Worm (Caenorhabditis elegans): Measurements from ENCODE around the gene ncl-1.

Gene ncl-1

ce11 chrIII:7718318-7718717, 1.2 kb upstream of the ncl-1 start (continued):
- TF ChIP-seq mdl-1 (tag; optimal IDR thresholded peaks at IDR 0.05), result peak in 1 of 2 experiments; percentile 83
- TF ChIP-seq lsy-2 (tag; optimal IDR thresholded peaks at IDR 0.05), result peak; percentile 55 to 64
- TF ChIP-seq daf-16 (GFP tag; optimal IDR thresholded peaks at IDR 0.05), result peak; percentile 6 to 57
- TF ChIP-seq daf-16 (tag; optimal IDR thresholded peaks at IDR 0.05), result peak; percentile 82
- TF ChIP-seq unc-62 (GFP tag; optimal IDR thresholded peaks at IDR 0.05 in 1 of 2), result peak in 1 of 2 experiments; percentile 41
- no peak for TF ChIP-seq unc-62 (tag; optimal IDR thresholded peaks at IDR 0.05)
- peak; percentile 59 for TF ChIP-seq lin-1 (GFP tag; IDR thresholded peaks at IDR 0.05)
- TF ChIP-seq pqm-1 (tag; optimal IDR thresholded peaks at IDR 0.05), result peak; percentile 98
- no peak for TF ChIP-seq daf-12 (tag; optimal IDR thresholded peaks at IDR 0.05)

ce11 chrIII:7720861-7721260, 1.3 kb downstream of the ncl-1 start:
- TF ChIP-seq tag-97 (GFP tag; IDR thresholded peaks at IDR 0.05), result no peak
- peak in 1 of 2 experiments; percentile 81 for TF ChIP-seq mdl-1 (tag; optimal IDR thresholded peaks at IDR 0.05)
- TF ChIP-seq spr-3 (GFP tag; optimal IDR thresholded peaks at IDR 0.05), result no peak
- peak; percentile 37 for TF ChIP-seq F37D6.2 (tag; optimal IDR thresholded peaks at IDR 0.05)
- TF ChIP-seq hlh-11 (tag; optimal IDR thresholded peaks at IDR 0.05), result peak; percentile 79
- TF ChIP-seq daf-16 (GFP tag; optimal IDR thresholded peaks at IDR 0.05), result no peak
- no peak for TF ChIP-seq daf-16 (tag; optimal IDR thresholded peaks at IDR 0.05)
- TF ChIP-seq zip-11 (GFP tag; IDR thresholded peaks at IDR 0.05), result no peak
- TF ChIP-seq ctbp-1 (GFP tag; IDR thresholded peaks at IDR 0.05), result no peak
- no peak for TF ChIP-seq lin-13 (GFP tag; optimal IDR thresholded peaks at IDR 0.05)
- TF ChIP-seq aha-1 (tag), result peak; percentile 27
- TF ChIP-seq F49E8.2 (tag; optimal IDR thresholded peaks at IDR 0.05; ENCODE audit: borderline replicate concordance), result no peak
- peak; percentile 51 for TF ChIP-seq mes-2 (tag; optimal IDR thresholded peaks at IDR 0.05; ENCODE audit: poor library complexity, severe bottlenecking)
- no peak for TF ChIP-seq Y5F2A.4 (GFP tag; optimal IDR thresholded peaks at IDR 0.05)
- TF ChIP-seq nhr-76 (tag; optimal IDR thresholded peaks at IDR 0.05), result peak; percentile 43
- no peak for TF ChIP-seq zfp-3 (GFP tag; conservative IDR thresholded peaks at IDR 0.05)
- peak; percentile 52; the same call in 1 of the 2 replicates for TF ChIP-seq ceh-20 (GFP tag; IDR thresholded peaks at IDR 0.05)
- TF ChIP-seq rbr-2 (tag; optimal IDR thresholded peaks at IDR 0.05), result peak; percentile 8
- peak in 1 of 2 experiments; percentile 72 for TF ChIP-seq lsy-2 (tag; optimal IDR thresholded peaks at IDR 0.05)
- no peak for TF ChIP-seq ztf-11 (tag; optimal IDR thresholded peaks at IDR 0.05)
- no peak for TF ChIP-seq nhr-237 (tag; optimal IDR thresholded peaks at IDR 0.05)
- no peak for TF ChIP-seq daf-19 (GFP tag; conservative IDR thresholded peaks at IDR 0.05)
- no peak for TF ChIP-seq ZK337.2 (GFP tag; IDR thresholded peaks at IDR 0.05)
- no peak for TF ChIP-seq dmd-8 (GFP tag; IDR thresholded peaks at IDR 0.05)
- peak in 1 of 2 experiments; percentile 62 for TF ChIP-seq hif-1 (tag; optimal IDR thresholded peaks at IDR 0.05)
- TF ChIP-seq nhr-11 (tag; optimal IDR thresholded peaks at IDR 0.05), result peak; percentile 66
- TF ChIP-seq lin-15B (tag; optimal IDR thresholded peaks at IDR 0.05), result no peak
- no peak for TF ChIP-seq lim-7 (GFP tag; IDR thresholded peaks at IDR 0.05)
- TF ChIP-seq nhr-41 (GFP tag; IDR thresholded peaks at IDR 0.05), result no peak
- TF ChIP-seq dmd-6 (GFP tag; IDR thresholded peaks at IDR 0.05), result peak; percentile 52
- TF ChIP-seq dve-1 (tag; optimal IDR thresholded peaks at IDR 0.05; ENCODE audit: insufficient read depth), result peak; percentile 23
- TF ChIP-seq mep-1 (tag; optimal IDR thresholded peaks at IDR 0.05), result peak; percentile 63
- TF ChIP-seq nhr-25 (tag; optimal IDR thresholded peaks at IDR 0.05; ENCODE audit: borderline replicate concordance, insufficient read depth), result no peak
- peak; percentile 29; the same call in 1 of the 2 replicates for TF ChIP-seq set-16 (GFP tag; IDR thresholded peaks at IDR 0.05)
- TF ChIP-seq hlh-30 (tag; optimal IDR thresholded peaks at IDR 0.05; ENCODE audit: insufficient read depth), result peak; percentile 97
- TF ChIP-seq tra-1 (GFP tag; IDR thresholded peaks at IDR 0.05), result peak; percentile 22; the same call in 1 of the 2 replicates
- no peak for TF ChIP-seq mxl-2 (GFP tag; conservative IDR thresholded peaks at IDR 0.05)
- no peak for TF ChIP-seq egl-43 (GFP tag; IDR thresholded peaks at IDR 0.05)
- 0 out of 2 replicates have a peak, but pooled peaks have one; percentile 21 for TF ChIP-seq hmg-1.1 (GFP tag; IDR thresholded peaks at IDR 0.05)
- TF ChIP-seq mxl-3 (GFP tag; optimal IDR thresholded peaks at IDR 0.05), result peak; percentile 19
- TF ChIP-seq unc-130 (GFP tag; optimal IDR thresholded peaks at IDR 0.05), result no peak

Measured in whole organism, L4 larva.